Worm (Caenorhabditis elegans) whole organism, dauer: ENCODE measurements around the gene Y113G7B.12.

ENCODE experiments used
- unc-62 ChIP-seq: sonication (generic microtip); optimal IDR thresholded peaks from 2 replicates; lab custom pipeline; 2017; ENCODE audit warnings: missing biosample characterization, missing genetic modification reagents, missing genetic modification characterization

The Y113G7B.12 gene

ce11 chrV:20212584-20212983 is at the start of gene Y113G7B.12:
Gene Y113G7B.12, minus strand, starts transcription at chrV:20212684.
- no peak for TF ChIP-seq unc-62 (GFP tag; lab: Kevin White, UChicago)

ce11 chrV:20249438-20250120 is 37.1 kb upstream of the Y113G7B.12 start, which contains the start of gene swsn-1:
Gene swsn-1, minus strand, starts transcription at chrV:20249488.
- no peak for TF ChIP-seq unc-62 (GFP tag; lab: Kevin White, UChicago)

- TF ChIP-seq unc-62 (GFP tag; lab: Kevin White, UChicago), result no peak
Observed at ce11 chrV:20241243-20241862, 28.9 kb upstream of the Y113G7B.12 start.

ce11 chrV:20237429-20237828 is 24.9 kb upstream of the Y113G7B.12 start, which contains the start of gene sld-5:
Gene sld-5, minus strand, starts transcription at chrV:20237745.
- TF ChIP-seq unc-62 (GFP tag; lab: Kevin White, UChicago), result no peak

ce11 chrV:20235231-20235630 is 22.7 kb upstream of the Y113G7B.12 start:
- TF ChIP-seq unc-62 (GFP tag; lab: Kevin White, UChicago), result no peak

ce11 chrV:20234439-20234838 is 22.0 kb upstream of the Y113G7B.12 start:
- no peak for TF ChIP-seq unc-62 (GFP tag; lab: Kevin White, UChicago)

- TF ChIP-seq unc-62 (GFP tag; lab: Kevin White, UChicago), result no peak
Observed at ce11 chrV:20233743-20234142, 21.3 kb upstream of the Y113G7B.12 start, which contains the start of gene Y113G7B.15. Gene Y113G7B.15, minus strand, starts transcription at chrV:20233843.

ce11 chrV:20225312-20225711 is 12.8 kb upstream of the Y113G7B.12 start:
- TF ChIP-seq unc-62 (GFP tag; lab: Kevin White, UChicago), result no peak

- TF ChIP-seq unc-62 (GFP tag; lab: Kevin White, UChicago), result no peak
Observed at ce11 chrV:20223725-20224124, 11.2 kb upstream of the Y113G7B.12 start.

ce11 chrV:20220604-20221003 is 8.1 kb upstream of the Y113G7B.12 start:
- no peak for TF ChIP-seq unc-62 (GFP tag; lab: Kevin White, UChicago)

- TF ChIP-seq unc-62 (GFP tag; lab: Kevin White, UChicago), result no peak
Observed at ce11 chrV:20215197-20215596, 2.7 kb upstream of the Y113G7B.12 start, which contains the start of gene Y113G7B.11. Gene Y113G7B.11, minus strand, starts transcription at chrV:20215297.

ce11 chrV:20213097-20213496 is 613 bp upstream of the Y113G7B.12 start:
- no peak for TF ChIP-seq unc-62 (GFP tag; lab: Kevin White, UChicago)

ce11 chrV:20206086-20206485 is 6.4 kb downstream of the Y113G7B.12 start, which contains the start of the genes fbxb-59 and srbc-34:
Gene fbxb-59, minus strand, starts transcription at chrV:20206186.
Gene srbc-34, plus strand, starts transcription at chrV:20206318.
- no peak for TF ChIP-seq unc-62 (GFP tag; lab: Kevin White, UChicago)

ce11 chrV:20203085-20203484 is 9.4 kb downstream of the Y113G7B.12 start, which contains the start of gene fbxa-113:
Gene fbxa-113, plus strand, starts transcription at chrV:20203385.
- no peak for TF ChIP-seq unc-62 (GFP tag; lab: Kevin White, UChicago)

ce11 chrV:20201316-20201715 is 11.2 kb downstream of the Y113G7B.12 start, which contains the start of gene fbxa-114:
Gene fbxa-114, plus strand, starts transcription at chrV:20201616.
- no peak for TF ChIP-seq unc-62 (GFP tag; lab: Kevin White, UChicago)

- TF ChIP-seq unc-62 (GFP tag; lab: Kevin White, UChicago), result no peak
Observed at ce11 chrV:20199658-20200057, 12.8 kb downstream of the Y113G7B.12 start.
